Worm (Caenorhabditis elegans) whole organism, L1 larva: ENCODE measurements around the gene gfat-1.

Experiments
- lsy-2 ChIP-seq, 2 experiments: fragments of 150-350 bp; optimal IDR thresholded peaks; 2 replicates each; lab custom pipeline; 2014; ENCODE audit warnings: missing biosample characterization in 2 of 2, missing genetic modification characterization in 2 of 2
- mdl-1 ChIP-seq, 2 experiments: fragments of 150-350 bp; optimal IDR thresholded peaks; 2 replicates each; lab custom pipeline; 2014 to 2017; ENCODE audit warnings: missing biosample characterization in 2 of 2, missing genetic modification characterization in 2 of 2, inconsistent platforms in 1 of 2
- sox-4 ChIP-seq: sonication (generic microtip); optimal IDR thresholded peaks from 2 replicates; lab custom pipeline; 2016; ENCODE audit warnings: missing genetic modification characterization, missing compliant biosample characterization
- tbx-2 ChIP-seq: sonication (generic microtip); optimal IDR thresholded peaks from 2 replicates; lab custom pipeline; 2016; ENCODE audit warnings: missing genetic modification characterization, missing compliant biosample characterization
- unc-62 ChIP-seq: fragments of 150-350 bp; optimal IDR thresholded peaks from 2 replicates; lab custom pipeline; 2014; ENCODE audit warnings: missing biosample characterization, missing genetic modification reagents, missing genetic modification characterization
- zag-1 ChIP-seq: fragments of 150-350 bp; optimal IDR thresholded peaks from 2 replicates; lab custom pipeline; 2014; ENCODE audit warnings: missing biosample characterization, missing genetic modification characterization

DNA sequence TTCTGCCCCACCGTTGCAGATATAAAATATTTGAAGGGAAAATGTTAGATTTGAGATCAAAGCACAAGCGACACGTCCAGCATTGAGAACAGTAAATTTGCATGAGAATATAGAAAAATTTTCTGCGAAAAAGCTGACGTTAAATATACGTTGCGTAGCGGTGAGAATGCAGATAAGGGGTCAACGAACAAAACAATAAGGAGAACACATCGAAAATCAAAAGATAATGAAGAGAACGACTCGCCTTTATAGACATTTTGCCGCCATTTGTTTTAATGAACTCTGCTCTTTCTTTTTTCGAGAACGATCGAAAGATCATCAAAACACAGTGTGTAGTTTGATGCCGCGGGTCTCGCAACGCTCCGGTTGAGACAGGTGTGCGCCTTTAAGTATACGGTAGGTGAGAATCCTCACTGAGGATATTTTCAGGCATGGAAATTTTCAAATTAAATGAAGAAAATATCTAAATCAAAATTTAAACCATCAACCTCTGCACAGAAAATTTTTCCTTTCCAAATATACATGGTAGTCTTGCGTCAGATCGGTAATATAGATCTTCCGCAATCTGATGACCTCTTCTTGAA lies 1.0 kb upstream of the gfat-1 start:
- TF ChIP-seq sox-4 (tag; lab: Kevin White, UChicago) = no peak
- TF ChIP-seq mdl-1 (tag; optimal IDR thresholded peaks at IDR 0.05; lab: Kevin White, UChicago) = no peak
- TF ChIP-seq unc-62 (GFP tag; lab: Kevin White, UChicago) = no peak
- no peak for TF ChIP-seq zag-1
- TF ChIP-seq lsy-2 (tag; optimal IDR thresholded peaks at IDR 0.05; lab: Kevin White, UChicago) = no peak
- no peak for TF ChIP-seq tbx-2 (tag; lab: Kevin White, UChicago)
